Fruit fly (Drosophila melanogaster) whole organism, wandering third instar larva: ENCODE data around the gene alt.

Experiments used
- Abd-B ChIP-seq: fragments of >200 bp; optimal IDR thresholded peaks from 2 replicates; lab custom pipeline; 2017; ENCODE audit warnings: missing biosample characterization, missing genetic modification characterization
- CG32264 ChIP-seq: fragments of 200-800 bp; sonication (Bioruptor generic); optimal IDR thresholded peaks from 2 replicates; lab custom pipeline; 2016; ENCODE audit warnings: missing biosample characterization, missing genetic modification characterization
- CrebA ChIP-seq: fragments of 200-800 bp; sonication (Bioruptor generic); optimal IDR thresholded peaks from 2 replicates; lab custom pipeline; 2016; ENCODE audit warnings: missing biosample characterization, mild to moderate bottlenecking, missing genetic modification characterization, borderline replicate concordance
- Dif ChIP-seq: fragments of 200-275, 200-300 bp; sonication (Bioruptor generic); optimal IDR thresholded peaks from 2 replicates; lab custom pipeline; 2018; ENCODE audit warnings: missing biosample characterization, missing genetic modification characterization; ENCODE audit not compliant: partially characterized antibody
- HLH106 ChIP-seq: fragments of 200-800 bp; optimal IDR thresholded peaks from 3 replicates; lab custom pipeline; 2019; ENCODE audit warnings: missing biosample characterization, mild to moderate bottlenecking, missing genetic modification characterization, moderate library complexity
- Hnf4 ChIP-seq: fragments of 200-800 bp; sonication (Bioruptor generic); optimal IDR thresholded peaks from 2 replicates; lab custom pipeline; 2016; ENCODE audit warnings: missing biosample characterization, mild to moderate bottlenecking, missing genetic modification characterization
- Hr83 ChIP-seq: fragments of 200-300 bp; sonication (Bioruptor generic); optimal IDR thresholded peaks from 2 replicates; lab custom pipeline; 2016; ENCODE audit warnings: missing biosample characterization, mild to moderate bottlenecking, missing genetic modification characterization, moderate library complexity; ENCODE audit not compliant: poor library complexity, severe bottlenecking
- Jra ChIP-seq: sonication (Bioruptor generic); optimal IDR thresholded peaks from 2 replicates; lab custom pipeline; 2016; ENCODE audit warnings: missing biosample characterization, missing genetic modification characterization
- Mio ChIP-seq: sonication (Bioruptor generic); optimal IDR thresholded peaks from 2 replicates; lab custom pipeline; 2016; ENCODE audit warnings: missing biosample characterization, missing genetic modification characterization
- Myc ChIP-seq: fragments of >200 bp; optimal IDR thresholded peaks from 2 replicates; lab custom pipeline; 2017
- N ChIP-seq: fragments of >200 bp; optimal IDR thresholded peaks from 2 replicates; lab custom pipeline; 2018; ENCODE audit warnings: missing biosample characterization, missing external identifiers, missing genetic modification characterization
- OdsH ChIP-seq: fragments of 200-800 bp; sonication (Bioruptor generic); optimal IDR thresholded peaks from 2 replicates; lab custom pipeline; 2016; ENCODE audit warnings: missing biosample characterization, mild to moderate bottlenecking, missing genetic modification characterization
- Rel ChIP-seq, 2 experiments: fragments of 200-800 bp; sonication (Bioruptor generic) in 1 of 2; optimal IDR thresholded peaks; 2 replicates in 1 of 2; 3 replicates in 1 of 2; lab custom pipeline; 2016 to 2019; ENCODE audit warnings: mild to moderate bottlenecking in 2 of 2, missing biosample characterization in 2 of 2, missing genetic modification characterization in 2 of 2, moderate library complexity in 1 of 2
- Sp1 ChIP-seq: fragments of 200-800 bp; sonication (Bioruptor generic); optimal IDR thresholded peaks from 3 replicates; lab custom pipeline; 2019; ENCODE audit warnings: missing biosample characterization, mild to moderate bottlenecking, missing genetic modification characterization, moderate library complexity
- Vsx2 ChIP-seq: fragments of 200-300, 225-300 bp; sonication (Bioruptor generic); optimal IDR thresholded peaks from 2 replicates; lab custom pipeline; 2018; ENCODE audit warnings: missing biosample characterization, missing genetic modification characterization; ENCODE audit not compliant: partially characterized antibody
- br ChIP-seq: fragments of 200-800 bp; sonication (Bioruptor generic); optimal IDR thresholded peaks from 2 replicates; lab custom pipeline; 2016; ENCODE audit warnings: missing biosample characterization, missing genetic modification characterization
- brk ChIP-seq: fragments of 200-800 bp; sonication (Bioruptor generic); optimal IDR thresholded peaks from 2 replicates; lab custom pipeline; 2016; ENCODE audit warnings: missing biosample characterization, mild to moderate bottlenecking, missing genetic modification characterization
- dl ChIP-seq, 2 experiments: fragments of 175-275, 200-275 bp in 1 of 2; fragments of 200-275 bp in 1 of 2; sonication (Bioruptor generic); optimal IDR thresholded peaks; lab custom pipeline; 2018; ENCODE audit warnings: mild to moderate bottlenecking in 2 of 2, missing biosample characterization in 2 of 2, missing genetic modification characterization in 2 of 2, moderate library complexity in 2 of 2; ENCODE audit not compliant: partially characterized antibody in 2 of 2, insufficient read depth in 1 of 2
- dsf ChIP-seq: sonication (Bioruptor generic); optimal IDR thresholded peaks from 2 replicates; lab custom pipeline; 2016; ENCODE audit warnings: missing biosample characterization, missing genetic modification characterization, borderline replicate concordance
- foxo ChIP-seq, 2 experiments: fragments of 200-800 bp; sonication (Bioruptor generic); optimal IDR thresholded peaks; 2 replicates in 1 of 2; 3 replicates in 1 of 2; lab custom pipeline; 2016 to 2017; ENCODE audit warnings: missing biosample characterization in 2 of 2, missing genetic modification characterization in 2 of 2
- h ChIP-seq: fragments of 200-800 bp; sonication (Bioruptor generic); optimal IDR thresholded peaks from 3 replicates; lab custom pipeline; 2016; ENCODE audit warnings: missing biosample characterization, mild to moderate bottlenecking, missing genetic modification characterization
- jim ChIP-seq: fragments of 175-275, 200-325 bp; sonication (Bioruptor generic); optimal IDR thresholded peaks from 2 replicates; lab custom pipeline; 2016; ENCODE audit warnings: missing biosample characterization, mild to moderate bottlenecking, missing genetic modification characterization
- lola ChIP-seq: fragments of >200 bp; optimal IDR thresholded peaks from 2 replicates; lab custom pipeline; 2017; ENCODE audit warnings: missing biosample characterization, missing genetic modification characterization
- pan ChIP-seq: fragments of >200 bp; optimal IDR thresholded peaks from 2 replicates; lab custom pipeline; 2017
- psq ChIP-seq: fragments of 200-800 bp; sonication (Bioruptor generic); optimal IDR thresholded peaks from 3 replicates; lab custom pipeline; 2017; ENCODE audit warnings: missing biosample characterization, mild to moderate bottlenecking, missing genetic modification characterization, moderate library complexity
- rgr ChIP-seq: fragments of 200-800 bp; sonication (Bioruptor generic); optimal IDR thresholded peaks from 3 replicates; lab custom pipeline; 2016; ENCODE audit warnings: missing biosample characterization, mild to moderate bottlenecking, missing genetic modification characterization
- sv ChIP-seq: fragments of 200-800 bp; sonication (Bioruptor generic); optimal IDR thresholded peaks from 3 replicates; lab custom pipeline; 2016; ENCODE audit warnings: missing biosample characterization, missing genetic modification characterization
- tai ChIP-seq: sonication (Bioruptor generic); optimal IDR thresholded peaks from 2 replicates; lab custom pipeline; 2016; ENCODE audit warnings: missing biosample characterization, missing genetic modification characterization
- usp ChIP-seq: fragments of >200 bp; optimal IDR thresholded peaks from 2 replicates; lab custom pipeline; 2017; ENCODE audit warnings: missing biosample characterization, missing genetic modification characterization
- woc ChIP-seq: sonication (Bioruptor generic); optimal IDR thresholded peaks from 2 replicates; lab custom pipeline; 2016; ENCODE audit warnings: missing biosample characterization, mild to moderate bottlenecking, missing genetic modification characterization

The alt gene

DNA sequence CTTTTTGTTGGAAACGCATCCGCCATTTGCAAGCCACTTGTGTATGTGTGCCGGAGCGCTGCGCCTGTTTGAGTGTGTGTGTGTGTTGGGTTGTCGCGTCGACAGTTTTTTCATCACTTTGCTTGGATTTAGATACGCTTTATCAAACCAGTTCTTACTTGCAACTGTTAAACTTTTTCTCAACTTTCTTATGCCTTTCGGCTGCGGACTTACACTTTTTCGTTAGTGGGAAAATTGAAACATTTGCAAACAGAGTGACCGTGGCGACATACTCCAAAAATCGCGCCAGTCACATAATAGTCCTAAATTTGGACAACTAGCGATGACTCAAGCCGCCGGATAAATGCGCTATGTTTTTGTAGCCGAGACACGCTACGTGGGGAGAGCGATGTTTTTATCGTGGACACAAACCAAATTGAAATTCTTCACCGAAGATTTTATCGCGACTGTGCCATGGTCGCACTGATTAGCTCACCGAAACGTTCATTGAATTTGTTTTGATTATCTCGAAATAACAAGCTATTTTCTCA is at the start of gene alt, which contains the start of gene CG7655:
alt (minus strand) TSS at position 272 of the 530 bp plus-strand sequence.
CG7655 (plus strand) TSS at position 426 of the 530 bp plus-strand sequence.
- no peak for TF ChIP-seq Hr83 (GFP tag; lab: Kevin White, UChicago)
- peak; percentile 10 for TF ChIP-seq psq (GFP tag; lab: Kevin White, UChicago)
- TF ChIP-seq rgr, result peak; percentile 16
- peak; percentile 2 for TF ChIP-seq h
- TF ChIP-seq Sp1 (GFP tag; lab: Kevin White, UChicago), result peak; percentile 55
- peak; percentile 79 for TF ChIP-seq Myc (lab: Kevin White, UChicago)
- TF ChIP-seq brk (GFP tag; lab: Kevin White, UChicago), result no peak
- no peak for TF ChIP-seq dsf (GFP tag; lab: Kevin White, UChicago)
- no peak for TF ChIP-seq Rel (GFP tag; optimal IDR thresholded peaks at IDR 0.05; lab: Kevin White, UChicago)
- peak; percentile 73 for TF ChIP-seq Rel (tag; optimal IDR thresholded peaks at IDR 0.05; lab: Kevin White, UChicago)
- TF ChIP-seq woc (GFP tag; lab: Kevin White, UChicago), result no peak
- TF ChIP-seq foxo (GFP tag; optimal IDR thresholded peaks at IDR 0.05; lab: Kevin White, UChicago), result peak in 1 of 2 experiments; percentile 2

DNA sequence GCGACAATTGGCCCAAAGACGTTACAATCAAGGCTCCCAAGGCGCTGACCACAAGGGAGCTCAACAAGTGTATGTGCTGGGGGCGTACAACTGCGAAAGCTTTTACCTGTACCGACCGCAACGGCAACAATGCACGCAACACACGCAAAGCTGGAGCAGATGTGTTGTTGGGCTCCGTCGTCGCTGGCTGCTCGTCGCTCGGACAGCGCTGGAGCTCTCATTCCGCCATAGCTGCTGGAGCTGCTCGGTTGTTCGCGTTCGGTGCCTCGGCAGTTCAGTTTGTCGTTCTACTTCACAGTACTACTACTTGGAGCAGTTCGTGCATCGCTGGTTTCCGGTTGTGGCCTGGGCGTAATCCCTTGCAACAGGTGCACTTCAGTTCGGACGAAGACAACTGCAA is 43.2 kb upstream of the alt start, which contains the start of gene Lgr1:
Lgr1 (plus strand) TSS at position 220 of the 400 bp plus-strand sequence.
- TF ChIP-seq Hnf4 (GFP tag; lab: Kevin White, UChicago) (no peak), rgr (no peak), woc (GFP tag; lab: Kevin White, UChicago) (no peak), brk (GFP tag; lab: Kevin White, UChicago) (no peak), OdsH (no peak), Abd-B (no peak), CG32264 (GFP tag; lab: Kevin White, UChicago) (no peak), foxo (GFP tag; optimal IDR thresholded peaks at IDR 0.05; lab: Kevin White, UChicago) (no peak), usp (no peak), Sp1 (GFP tag; lab: Kevin White, UChicago) (no peak), HLH106 (tag; lab: Kevin White, UChicago) (no peak), jim (no peak), Rel (GFP tag; optimal IDR thresholded peaks at IDR 0.05; lab: Kevin White, UChicago) (no peak), Rel (tag; optimal IDR thresholded peaks at IDR 0.05; lab: Kevin White, UChicago) (no peak), Mio (GFP tag; lab: Kevin White, UChicago) (no peak), Vsx2 (no peak), N (GFP tag; lab: Kevin White, UChicago) (no peak), dl (GFP tag; optimal IDR thresholded peaks at IDR 0.05; lab: Kevin White, UChicago; ENCODE audit: insufficient read depth in 1 of 2, partially characterized antibody in 2 of 2) (no peak), Dif (GFP tag; lab: Kevin White, UChicago) (no peak)

DNA sequence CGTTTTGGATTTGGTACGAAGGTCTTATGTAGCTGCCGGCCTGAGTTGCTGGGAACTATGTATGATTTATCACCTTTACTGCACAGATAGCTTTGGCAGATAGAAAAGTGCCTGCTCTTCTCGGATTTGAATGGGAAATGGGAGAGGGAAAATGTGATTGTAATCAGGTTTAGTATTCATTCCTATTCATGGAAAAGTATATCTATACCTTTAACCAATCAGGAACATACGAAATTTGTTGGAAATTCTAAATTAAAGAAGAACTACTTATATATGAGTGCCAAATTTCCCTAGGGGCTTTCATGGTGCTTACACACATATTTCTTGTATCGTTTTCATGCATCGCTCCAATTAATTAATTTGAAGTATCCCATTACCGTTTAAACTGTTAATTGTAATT is 42.6 kb upstream of the alt start, which contains the start of gene Atg8b:
Atg8b (minus strand) TSS at position 101 of the 400 bp plus-strand sequence.
- TF ChIP-seq psq (GFP tag; lab: Kevin White, UChicago), result no peak

DNA sequence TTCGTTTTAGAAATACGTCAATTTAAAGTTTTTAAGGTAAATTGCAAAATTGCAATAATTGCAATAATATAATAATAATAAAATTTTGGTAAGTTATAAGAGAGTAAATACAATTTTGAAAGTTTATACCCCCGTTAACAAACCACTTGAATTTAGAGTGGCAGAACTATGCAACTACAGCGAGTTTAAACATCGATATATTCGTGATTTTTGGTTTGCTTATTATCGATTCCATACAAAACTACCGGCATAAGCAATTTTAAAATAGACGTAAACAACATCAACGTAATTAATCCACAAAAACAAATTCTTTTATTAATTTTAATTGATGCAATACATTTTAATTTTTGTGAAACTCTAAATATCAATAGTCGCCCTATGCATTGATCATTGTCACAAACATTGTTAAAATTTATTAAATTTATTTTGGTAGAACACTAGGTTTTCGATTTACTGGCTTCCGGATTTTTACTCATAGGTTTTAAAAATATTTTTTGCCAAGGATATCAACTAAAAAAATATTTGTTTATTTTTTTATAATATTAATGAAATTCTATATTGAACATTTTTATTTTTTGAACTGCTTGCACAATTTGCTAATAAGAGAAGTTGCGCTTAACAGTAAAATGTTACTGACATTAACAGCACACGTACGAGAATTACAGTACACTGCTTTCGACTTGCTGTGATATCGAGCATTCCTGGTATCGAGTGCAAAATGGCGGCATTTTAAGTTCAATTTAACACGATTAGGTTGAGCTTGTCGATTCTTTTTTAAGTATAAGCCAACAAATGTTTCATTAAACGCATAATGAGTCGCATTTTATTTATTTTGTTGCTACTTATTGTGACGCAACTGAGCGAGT is 36.7 kb upstream of the alt start, which contains the start of gene Pxt:
Pxt (plus strand) TSS at position 695 of the 866 bp plus-strand sequence.
- TF ChIP-seq pan (lab: Kevin White, UChicago) (no peak), Mio (GFP tag; lab: Kevin White, UChicago) (no peak), Vsx2 (no peak), woc (GFP tag; lab: Kevin White, UChicago) (no peak), h (no peak), Jra (GFP tag; lab: Kevin White, UChicago) (no peak), Sp1 (GFP tag; lab: Kevin White, UChicago) (no peak), Rel (GFP tag; optimal IDR thresholded peaks at IDR 0.05; lab: Kevin White, UChicago) (no peak), Rel (tag; optimal IDR thresholded peaks at IDR 0.05; lab: Kevin White, UChicago) (no peak), rgr (no peak), br (GFP tag; lab: Kevin White, UChicago) (no peak), CG32264 (GFP tag; lab: Kevin White, UChicago) (no peak), CrebA (GFP tag; lab: Kevin White, UChicago) (no peak), tai (GFP tag; lab: Kevin White, UChicago) (no peak), lola (GFP tag; lab: Kevin White, UChicago) (no peak), Hnf4 (GFP tag; lab: Kevin White, UChicago) (no peak), Abd-B (no peak), HLH106 (tag; lab: Kevin White, UChicago) (no peak), Hr83 (GFP tag; lab: Kevin White, UChicago) (no peak), sv (no peak)
